Worm (Caenorhabditis elegans) whole organism, L1 larva: Measurements from ENCODE around the gene rhi-1.

Experiments
- C04F5.9 ChIP-seq: sonication (generic microtip); optimal IDR thresholded peaks from 2 replicates; lab custom pipeline; 2016; ENCODE audit warnings: missing genetic modification characterization, missing compliant biosample characterization
- Y116A8C.19 ChIP-seq: sonication (generic microtip); optimal IDR thresholded peaks from 2 replicates; lab custom pipeline; 2016; ENCODE audit warnings: missing compliant biosample characterization, missing genetic modification characterization, borderline replicate concordance
- alr-1 ChIP-seq: fragments of 200-800 bp; sonication (Bioruptor generic); optimal IDR thresholded peaks from 2 replicates; lab custom pipeline; 2018; ENCODE audit warnings: borderline replicate concordance, mild to moderate bottlenecking, missing genetic modification characterization, missing compliant biosample characterization
- ama-1 ChIP-seq: fragments of 150-350 bp; optimal IDR thresholded peaks from 2 replicates; lab custom pipeline; 2014
- ceh-82 ChIP-seq, 3 experiments: fragments of 150-350 bp in 1 of 3; sonication (generic microtip) in 2 of 3; optimal IDR thresholded peaks; 2 replicates each; lab custom pipeline; 2014 to 2017; ENCODE audit warnings: missing biosample characterization in 3 of 3, missing genetic modification characterization in 3 of 3
- ces-1 ChIP-seq: fragments of 150-350 bp; optimal IDR thresholded peaks from 2 replicates; lab custom pipeline; 2014; ENCODE audit warnings: missing biosample characterization, missing genetic modification reagents, missing genetic modification characterization
- dsc-1 ChIP-seq: sonication (generic microtip); optimal IDR thresholded peaks from 2 replicates; lab custom pipeline; 2016; ENCODE audit warnings: mild to moderate bottlenecking, missing genetic modification characterization, missing compliant biosample characterization
- efl-1 ChIP-seq, 4 experiments: fragments of 150-350 bp; optimal IDR thresholded peaks in 3 of 4; peaks in 1 of 4; 1 replicate in 1 of 4; 2 replicates in 3 of 4; lab custom pipeline; 2014; ENCODE audit warnings: missing biosample characterization in 2 of 4, missing genetic modification characterization in 2 of 4, missing genetic modification reagents in 2 of 4
- efl-3 ChIP-seq: fragments of 200-800 bp; sonication (Bioruptor generic); optimal IDR thresholded peaks from 2 replicates; lab custom pipeline; 2018; ENCODE audit warnings: mild to moderate bottlenecking, missing genetic modification characterization, missing compliant biosample characterization
- egl-13 ChIP-seq: sonication (generic microtip); optimal IDR thresholded peaks from 2 replicates; lab custom pipeline; 2016; ENCODE audit warnings: missing genotype, missing genetic modification reagents, missing genetic modification characterization, missing compliant biosample characterization
- egl-27 ChIP-seq, 2 experiments: fragments of 150-350 bp in 1 of 2; sonication (generic microtip); optimal IDR thresholded peaks; 3 replicates each; lab custom pipeline; 2017 to 2018; ENCODE audit warnings: missing biosample characterization in 2 of 2, missing genetic modification characterization in 2 of 2, missing genetic modification reagents in 2 of 2
- elt-2 ChIP-seq: sonication (generic microtip); optimal IDR thresholded peaks from 2 replicates; lab custom pipeline; 2016; ENCODE audit warnings: missing genetic modification characterization, mild to moderate bottlenecking, inconsistent platforms, missing compliant biosample characterization, missing genetic modification reagents
- elt-3 ChIP-seq, 6 experiments: fragments of 150-350 bp in 1 of 6; sonication (generic microtip); optimal IDR thresholded peaks; 2 replicates each; lab custom pipeline; 2017 to 2018; ENCODE audit warnings: missing biosample characterization in 6 of 6, missing genetic modification characterization in 6 of 6, inconsistent platforms in 1 of 6
- ets-5 ChIP-seq: fragments of 200-800 bp; sonication (Bioruptor generic); IDR thresholded peaks from 2 replicates; pipeline ENCODE4 v1.3.6; 2022; ENCODE audit warnings: missing genetic modification characterization, missing compliant biosample characterization
- fkh-8 ChIP-seq: sonication (generic microtip); optimal IDR thresholded peaks from 2 replicates; lab custom pipeline; 2016; ENCODE audit warnings: mild to moderate bottlenecking, missing genetic modification characterization, missing compliant biosample characterization
- grh-1 ChIP-seq: fragments of 200-800 bp; sonication (Bioruptor generic); IDR thresholded peaks from 2 replicates; pipeline ENCODE4 v1.3.6; 2022; ENCODE audit warnings: missing genetic modification reagents, missing genetic modification characterization, missing compliant biosample characterization
- hpl-2 ChIP-seq: fragments of 150-350 bp; optimal IDR thresholded peaks from 2 replicates; lab custom pipeline; 2014; ENCODE audit warnings: missing biosample characterization, missing genetic modification reagents, missing genetic modification characterization
- irx-1 ChIP-seq: sonication (generic microtip); optimal IDR thresholded peaks from 2 replicates; lab custom pipeline; 2016; ENCODE audit warnings: missing genetic modification characterization, missing compliant biosample characterization
- lin-14 ChIP-seq: fragments of 200-800 bp; sonication (Bioruptor generic); optimal IDR thresholded peaks from 2 replicates; lab custom pipeline; 2018; ENCODE audit warnings: mild to moderate bottlenecking, missing genetic modification characterization, moderate library complexity, missing compliant biosample characterization
- lin-35 ChIP-seq, 2 experiments: fragments of 150-350 bp; optimal IDR thresholded peaks; 2 replicates each; lab custom pipeline; 2014; ENCODE audit warnings: missing biosample characterization in 2 of 2, missing genetic modification characterization in 2 of 2, missing genetic modification reagents in 2 of 2
- lir-3 ChIP-seq: sonication (generic microtip); optimal IDR thresholded peaks from 2 replicates; lab custom pipeline; 2016; ENCODE audit warnings: mild to moderate bottlenecking, missing genetic modification characterization, moderate library complexity, missing compliant biosample characterization; ENCODE audit not compliant: poor library complexity
- mef-2 ChIP-seq: fragments of 150-350 bp; optimal IDR thresholded peaks from 2 replicates; lab custom pipeline; 2014; ENCODE audit warnings: missing biosample characterization, missing genetic modification characterization
- mep-1 ChIP-seq: fragments of 150-350 bp; optimal IDR thresholded peaks from 2 replicates; lab custom pipeline; 2014; ENCODE audit warnings: missing biosample characterization, missing genetic modification characterization
- nhr-11 ChIP-seq: fragments of 150-350 bp; optimal IDR thresholded peaks from 2 replicates; lab custom pipeline; 2014; ENCODE audit warnings: missing biosample characterization, missing genetic modification characterization
- nhr-12 ChIP-seq: sonication (generic microtip); optimal IDR thresholded peaks from 2 replicates; lab custom pipeline; 2017; ENCODE audit warnings: missing biosample characterization, missing genetic modification characterization
- nhr-28 ChIP-seq: fragments of 150-350 bp; optimal IDR thresholded peaks from 2 replicates; lab custom pipeline; 2014; ENCODE audit warnings: missing biosample characterization, missing genetic modification characterization
- nhr-47 ChIP-seq: sonication (generic microtip); optimal IDR thresholded peaks from 2 replicates; lab custom pipeline; 2016; ENCODE audit warnings: mild to moderate bottlenecking, missing genetic modification characterization, moderate library complexity, missing compliant biosample characterization
- nhr-71 ChIP-seq: sonication (generic microtip); optimal IDR thresholded peaks from 2 replicates; lab custom pipeline; 2016; ENCODE audit warnings: mild to moderate bottlenecking, missing genetic modification characterization, moderate library complexity, missing compliant biosample characterization
- nhr-77 ChIP-seq: fragments of 150-350 bp; optimal IDR thresholded peaks from 2 replicates; lab custom pipeline; 2014; ENCODE audit warnings: missing biosample characterization, missing genetic modification characterization
- nhr-84 ChIP-seq: sonication (generic microtip); optimal IDR thresholded peaks from 2 replicates; lab custom pipeline; 2017; ENCODE audit warnings: missing biosample characterization, missing genetic modification characterization
- pag-3 ChIP-seq: sonication (generic microtip); optimal IDR thresholded peaks from 2 replicates; lab custom pipeline; 2017; ENCODE audit warnings: missing genetic modification characterization, mild to moderate bottlenecking, missing compliant biosample characterization, antibody characterized with exemption, borderline replicate concordance; ENCODE audit not compliant: insufficient read depth
- pax-3 ChIP-seq: fragments of 200-800 bp; sonication (Bioruptor generic); optimal IDR thresholded peaks from 2 replicates; lab custom pipeline; 2018; ENCODE audit warnings: mild to moderate bottlenecking, missing genetic modification characterization, moderate library complexity, missing compliant biosample characterization
- pqm-1 ChIP-seq: sonication (generic microtip); optimal IDR thresholded peaks from 3 replicates; lab custom pipeline; 2017; ENCODE audit warnings: missing biosample characterization, missing genetic modification characterization
- sox-4 ChIP-seq: sonication (generic microtip); optimal IDR thresholded peaks from 2 replicates; lab custom pipeline; 2016; ENCODE audit warnings: missing genetic modification characterization, missing compliant biosample characterization
- sup-37 ChIP-seq: fragments of 200-800 bp; sonication (Bioruptor generic); optimal IDR thresholded peaks from 2 replicates; lab custom pipeline; 2018; ENCODE audit warnings: mild to moderate bottlenecking, missing genetic modification characterization, missing compliant biosample characterization
- tbx-2 ChIP-seq: sonication (generic microtip); optimal IDR thresholded peaks from 2 replicates; lab custom pipeline; 2016; ENCODE audit warnings: missing genetic modification characterization, missing compliant biosample characterization
- unc-130 ChIP-seq: fragments of 150-350 bp; optimal IDR thresholded peaks from 2 replicates; lab custom pipeline; 2017; ENCODE audit warnings: missing biosample characterization, missing genetic modification characterization, inconsistent platforms
- unc-62 ChIP-seq: fragments of 150-350 bp; optimal IDR thresholded peaks from 2 replicates; lab custom pipeline; 2014; ENCODE audit warnings: missing biosample characterization, missing genetic modification reagents, missing genetic modification characterization
- unc-98 ChIP-seq: fragments of 200-800 bp; sonication (Bioruptor generic); IDR thresholded peaks from 2 replicates; pipeline ENCODE4 v1.3.6; 2022; ENCODE audit warnings: missing genetic modification characterization, missing compliant biosample characterization
- xbp-1 ChIP-seq: sonication (generic microtip); optimal IDR thresholded peaks from 2 replicates; lab custom pipeline; 2016; ENCODE audit warnings: missing genetic modification characterization, missing compliant biosample characterization
- ztf-11 ChIP-seq, 2 experiments: sonication (generic microtip); optimal IDR thresholded peaks; 2 replicates each; lab custom pipeline; 2016 to 2017; ENCODE audit warnings: missing genetic modification characterization in 2 of 2, missing biosample characterization in 1 of 2, missing compliant biosample characterization in 1 of 2
- ztf-4 ChIP-seq: fragments of 150-350 bp; optimal IDR thresholded peaks from 2 replicates; lab custom pipeline; 2014; ENCODE audit warnings: missing biosample characterization, missing genetic modification characterization

The rhi-1 gene

ce11 chrX:4519968-4520367 is 11.7 kb downstream of the rhi-1 start (continued):
- TF ChIP-seq efl-3 (GFP tag; lab: Kevin White, UChicago) = no peak
- TF ChIP-seq Y116A8C.19 = no peak
- no peak for TF ChIP-seq efl-1 (optimal IDR thresholded peaks at IDR 0.05; lab: Kevin White, UChicago)
- no peak for TF ChIP-seq efl-1 (GFP tag; optimal IDR thresholded peaks at IDR 0.05 in 1 of 2; lab: Kevin White, UChicago)
- no peak for TF ChIP-seq sup-37 (GFP tag; lab: Kevin White, UChicago)
- no peak for TF ChIP-seq unc-130 (tag; lab: Kevin White, UChicago)
- TF ChIP-seq egl-27 (tag; optimal IDR thresholded peaks at IDR 0.05; lab: Kevin White, UChicago) = peak in 1 of 2 experiments; percentile 25
- no peak for TF ChIP-seq tbx-2 (tag; lab: Kevin White, UChicago)
- no peak for TF ChIP-seq nhr-12
- TF ChIP-seq nhr-71 (tag; lab: Kevin White, UChicago) = peak; percentile 16
- TF ChIP-seq irx-1 (tag; lab: Kevin White, UChicago) = no peak
- TF ChIP-seq nhr-11 (tag; lab: Kevin White, UChicago) = no peak
- no peak for TF ChIP-seq ets-5 (GFP tag; lab: Robert Waterston, UW)
- TF ChIP-seq nhr-28 (tag; lab: Kevin White, UChicago) = no peak
- no peak for TF ChIP-seq nhr-77
- no peak for TF ChIP-seq ces-1 (GFP tag; lab: Kevin White, UChicago)
- no peak for TF ChIP-seq pax-3
- no peak for TF ChIP-seq elt-2
- TF ChIP-seq ceh-82 (tag; optimal IDR thresholded peaks at IDR 0.05; lab: Kevin White, UChicago) = no peak
- no peak for TF ChIP-seq unc-62 (GFP tag; lab: Kevin White, UChicago)
- TF ChIP-seq xbp-1 (tag; lab: Kevin White, UChicago) = peak; percentile 97
- no peak for TF ChIP-seq C04F5.9 (tag; lab: Kevin White, UChicago)
- no peak for TF ChIP-seq ztf-11 (tag; optimal IDR thresholded peaks at IDR 0.05; lab: Kevin White, UChicago)
- no peak for TF ChIP-seq lir-3 (tag; lab: Kevin White, UChicago)
- TF ChIP-seq alr-1 (tag; lab: Kevin White, UChicago) = no peak
- peak; percentile 33 for TF ChIP-seq mep-1 (tag; lab: Kevin White, UChicago)
- TF ChIP-seq nhr-84 = no peak
- no peak for TF ChIP-seq sox-4 (tag; lab: Kevin White, UChicago)
- TF ChIP-seq grh-1 = peak; percentile 55
- no peak for TF ChIP-seq egl-13
- peak in 1 of 2 experiments; percentile 19 for TF ChIP-seq lin-35 (GFP tag; optimal IDR thresholded peaks at IDR 0.05; lab: Kevin White, UChicago)
- TF ChIP-seq dsc-1 = no peak
- TF ChIP-seq pqm-1 (tag; lab: Kevin White, UChicago) = no peak
- no peak for TF ChIP-seq fkh-8 (tag; lab: Kevin White, UChicago)
- TF ChIP-seq ztf-4 (tag; lab: Kevin White, UChicago) = peak; percentile 5
- TF ChIP-seq pag-3 (tag; lab: Kevin White, UChicago) = no peak
- TF ChIP-seq hpl-2 (GFP tag; lab: Kevin White, UChicago) = no peak

- TF ChIP-seq nhr-47 (tag; lab: Kevin White, UChicago) (no peak), ama-1 (lab: Kevin White, UChicago) (no peak), lin-14 (GFP tag; lab: Kevin White, UChicago) (peak; percentile 29), elt-3 (tag; optimal IDR thresholded peaks at IDR 0.05; lab: Kevin White, UChicago) (peak in 1 of 6 experiments; percentile 15), nhr-84 (no peak), ceh-82 (tag; optimal IDR thresholded peaks at IDR 0.05; lab: Kevin White, UChicago) (no peak), mef-2 (tag; lab: Kevin White, UChicago) (no peak), efl-3 (GFP tag; lab: Kevin White, UChicago) (no peak), unc-98 (no peak), nhr-71 (tag; lab: Kevin White, UChicago) (no peak)
- TF ChIP-seq, all 84 proteins: peak for 2
Observed at ce11 chrX:4521166-4521565, 12.9 kb downstream of the rhi-1 start.
